Fruit fly (Drosophila melanogaster) whole organism, prepupa: Measurements from ENCODE around the gene D12.

ENCODE experiments used
- CG10631 ChIP-seq: fragments of 200-800 bp; sonication (Bioruptor generic); optimal IDR thresholded peaks from 2 replicates; lab custom pipeline; 2016; ENCODE audit warnings: missing biosample characterization, missing genetic modification characterization
- CG11294 ChIP-seq: fragments of 200-800 bp; sonication (Bioruptor generic); IDR thresholded peaks from 2 replicates; pipeline ENCODE4 v1.3.6; 2022; ENCODE audit warnings: missing biosample characterization, missing genetic modification characterization
- CG11762 ChIP-seq: fragments of 200-800 bp; sonication (Bioruptor generic); optimal IDR thresholded peaks from 3 replicates; lab custom pipeline; 2016; ENCODE audit warnings: missing biosample characterization, missing genetic modification characterization; ENCODE audit not compliant: insufficient read depth
- CG11902 ChIP-seq: fragments of 200-800 bp; sonication (Bioruptor generic); optimal IDR thresholded peaks from 3 replicates; lab custom pipeline; 2016; ENCODE audit warnings: missing biosample characterization, missing genetic modification characterization
- CG3032 ChIP-seq: fragments of 200-800 bp; optimal IDR thresholded peaks from 2 replicates; lab custom pipeline; 2019; ENCODE audit warnings: missing biosample characterization, mild to moderate bottlenecking, missing genetic modification characterization, moderate library complexity
- CG34406 ChIP-seq: fragments of 200-800 bp; sonication (Bioruptor generic); optimal IDR thresholded peaks from 3 replicates; lab custom pipeline; 2016; ENCODE audit warnings: missing biosample characterization, missing genetic modification characterization
- CG6163 ChIP-seq: fragments of 200-800 bp; sonication (Bioruptor generic); IDR thresholded peaks from 3 replicates; pipeline ENCODE4 v1.3.6; 2022; ENCODE audit warnings: missing biosample characterization, missing genetic modification characterization
- CG6276 ChIP-seq: fragments of 200-800 bp; sonication (Bioruptor generic); optimal IDR thresholded peaks from 2 replicates; lab custom pipeline; 2017; ENCODE audit warnings: missing biosample characterization, mild to moderate bottlenecking, missing genetic modification characterization
- CG6792 ChIP-seq: fragments of 200-800 bp; sonication (Bioruptor generic); optimal IDR thresholded peaks from 3 replicates; lab custom pipeline; 2016; ENCODE audit warnings: missing biosample characterization, missing genetic modification characterization
- CG6808 ChIP-seq: fragments of 200-800 bp; sonication (Bioruptor generic); optimal IDR thresholded peaks from 3 replicates; lab custom pipeline; 2017; ENCODE audit warnings: missing biosample characterization, missing genetic modification characterization, mild to moderate bottlenecking, moderate library complexity, missing genetic modification reagents
- CG6854 ChIP-seq: fragments of 200-800 bp; sonication (Bioruptor generic); optimal IDR thresholded peaks from 2 replicates; lab custom pipeline; 2017; ENCODE audit warnings: missing biosample characterization, mild to moderate bottlenecking, missing genetic modification characterization
- Eip78C ChIP-seq: fragments of 200-800 bp; sonication (Bioruptor generic); peaks from one replicate; lab custom pipeline; 2016; ENCODE audit warnings: missing biosample characterization, missing genetic modification characterization
- Eip93F ChIP-seq: fragments of 200-800 bp; sonication (Bioruptor generic); optimal IDR thresholded peaks from 2 replicates; lab custom pipeline; 2016; ENCODE audit warnings: missing biosample characterization, mild to moderate bottlenecking, missing genetic modification characterization
- Ets21C ChIP-seq: fragments of 200-800 bp; sonication (Bioruptor generic); optimal IDR thresholded peaks from 3 replicates; lab custom pipeline; 2016; ENCODE audit warnings: missing biosample characterization, missing genetic modification characterization
- Ets96B ChIP-seq: fragments of 200-800 bp; optimal IDR thresholded peaks from 2 replicates; lab custom pipeline; 2019; ENCODE audit warnings: missing biosample characterization, mild to moderate bottlenecking, missing genetic modification characterization, moderate library complexity
- Gug ChIP-seq: fragments of 200-800 bp; sonication (Bioruptor generic); IDR thresholded peaks from 2 replicates; pipeline ENCODE4 v1.3.6; 2022; ENCODE audit warnings: missing biosample characterization, missing genetic modification characterization
- Lpt ChIP-seq: fragments of 200-800 bp; sonication (Bioruptor generic); optimal IDR thresholded peaks from 3 replicates; lab custom pipeline; 2016; ENCODE audit warnings: missing biosample characterization, missing genetic modification characterization
- Met ChIP-seq: fragments of 200-800 bp; sonication (Bioruptor generic); optimal IDR thresholded peaks from 3 replicates; lab custom pipeline; 2016; ENCODE audit warnings: missing biosample characterization, missing genetic modification characterization
- OdsH ChIP-seq: fragments of 200-800 bp; sonication (Bioruptor generic); optimal IDR thresholded peaks from 3 replicates; lab custom pipeline; 2016; ENCODE audit warnings: missing biosample characterization, missing genetic modification characterization
- Sox102F ChIP-seq: fragments of 200-800 bp; sonication (Bioruptor generic); optimal IDR thresholded peaks from 2 replicates; lab custom pipeline; 2016; ENCODE audit warnings: missing biosample characterization, mild to moderate bottlenecking, missing genetic modification characterization
- Sox15 ChIP-seq: fragments of 200-800 bp; sonication (Bioruptor generic); optimal IDR thresholded peaks from 3 replicates; lab custom pipeline; 2016; ENCODE audit warnings: missing biosample characterization, missing genetic modification characterization
- acj6 ChIP-seq: fragments of 200-800 bp; sonication (Bioruptor generic); optimal IDR thresholded peaks from 3 replicates; lab custom pipeline; 2016; ENCODE audit warnings: missing biosample characterization, missing genetic modification characterization
- dac ChIP-seq: fragments of 200-800 bp; sonication (Bioruptor generic); optimal IDR thresholded peaks from 2 replicates; lab custom pipeline; 2017; ENCODE audit warnings: missing biosample characterization, mild to moderate bottlenecking, missing genetic modification characterization
- dsx ChIP-seq: fragments of 200-800 bp; optimal IDR thresholded peaks from 3 replicates; lab custom pipeline; 2019; ENCODE audit warnings: missing biosample characterization, mild to moderate bottlenecking, missing genetic modification characterization, moderate library complexity; ENCODE audit not compliant: poor library complexity, severe bottlenecking
- eg ChIP-seq: fragments of 200-800 bp; sonication (Bioruptor generic); IDR thresholded peaks from 3 replicates; pipeline ENCODE4 v1.3.6; 2022; ENCODE audit warnings: missing biosample characterization, missing genetic modification characterization
- esn ChIP-seq: fragments of 200-800 bp; sonication (Bioruptor generic); optimal IDR thresholded peaks from 2 replicates; lab custom pipeline; 2016; ENCODE audit warnings: missing biosample characterization, mild to moderate bottlenecking, missing genetic modification characterization, moderate library complexity
- fd59A ChIP-seq: fragments of 200-800 bp; sonication (Bioruptor generic); optimal IDR thresholded peaks from 2 replicates; lab custom pipeline; 2017; ENCODE audit warnings: missing biosample characterization, mild to moderate bottlenecking, missing genetic modification characterization, missing genetic modification reagents
- fkh ChIP-seq: fragments of 200-800 bp; sonication (Bioruptor generic); optimal IDR thresholded peaks from 3 replicates; lab custom pipeline; 2017; ENCODE audit warnings: missing biosample characterization, mild to moderate bottlenecking, missing genetic modification characterization, moderate library complexity
- ss ChIP-seq, 2 experiments: fragments of 200-800 bp; sonication (Bioruptor generic); optimal IDR thresholded peaks; 2 replicates in 1 of 2; 3 replicates in 1 of 2; lab custom pipeline; 2017 to 2018; ENCODE audit warnings: mild to moderate bottlenecking in 2 of 2, missing biosample characterization in 2 of 2, missing genetic modification characterization in 2 of 2, moderate library complexity in 1 of 2
- svp ChIP-seq: fragments of 200-800 bp; sonication (Bioruptor generic); peaks from one replicate; lab custom pipeline; 2016; ENCODE audit warnings: missing biosample characterization, missing genetic modification characterization
- topi ChIP-seq: fragments of 200-800 bp; sonication (Bioruptor generic); optimal IDR thresholded peaks from 3 replicates; lab custom pipeline; 2016; ENCODE audit warnings: missing biosample characterization, missing genetic modification characterization

D12 gene

DNA sequence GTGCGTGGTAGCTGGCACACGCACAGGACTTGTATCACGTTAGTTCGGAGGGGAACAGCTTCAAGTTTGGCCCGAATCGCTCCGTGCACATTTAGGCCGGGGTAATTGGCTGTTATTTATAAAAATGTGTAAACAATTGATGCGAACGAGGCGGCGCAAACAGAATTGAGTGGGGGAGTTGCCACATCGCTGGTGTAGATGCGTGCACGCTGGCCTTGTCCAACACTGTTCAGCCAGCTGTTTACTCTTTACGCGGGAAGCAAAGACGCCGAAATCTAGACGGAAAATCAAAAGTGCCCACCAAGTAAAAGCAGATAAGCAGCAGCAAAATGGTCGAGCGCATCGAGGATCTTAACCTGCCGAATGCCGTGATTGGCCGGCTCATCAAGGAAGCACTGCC, at the start of gene D12, which contains the start of gene Chrac-14:
Gene D12, minus strand, starts transcription at position 190 of the 400 bp plus-strand sequence.
Gene Chrac-14, plus strand, starts transcription at position 230 of the 400 bp plus-strand sequence.
- TF ChIP-seq Sox15 (GFP tag; lab: Kevin White, UChicago) (no peak), Sox102F (GFP tag; lab: Kevin White, UChicago) (no peak), eg (no peak), CG6276 (no peak), CG11762 (GFP tag; lab: Kevin White, UChicago) (no peak), acj6 (no peak), CG34406 (GFP tag; lab: Kevin White, UChicago) (no peak), Eip78C (no peak), CG6163 (0 out of 3 replicates have a peak, but pooled peaks have one; percentile 27), fkh (GFP tag; lab: Kevin White, UChicago) (peak; percentile 88), esn (GFP tag; lab: Kevin White, UChicago) (peak; percentile 25), CG3032 (no peak), CG11902 (GFP tag; lab: Kevin White, UChicago) (no peak), Met (GFP tag; lab: Kevin White, UChicago) (no peak), CG6792 (no peak), dsx (GFP tag; lab: Kevin White, UChicago) (no peak), ss (GFP tag; optimal IDR thresholded peaks at IDR 0.05; lab: Kevin White, UChicago) (no peak), dac (GFP tag; lab: Kevin White, UChicago) (no peak), Gug (GFP tag; lab: Robert Waterston, UW) (no peak), Eip93F (no peak), Ets96B (no peak)

DNA sequence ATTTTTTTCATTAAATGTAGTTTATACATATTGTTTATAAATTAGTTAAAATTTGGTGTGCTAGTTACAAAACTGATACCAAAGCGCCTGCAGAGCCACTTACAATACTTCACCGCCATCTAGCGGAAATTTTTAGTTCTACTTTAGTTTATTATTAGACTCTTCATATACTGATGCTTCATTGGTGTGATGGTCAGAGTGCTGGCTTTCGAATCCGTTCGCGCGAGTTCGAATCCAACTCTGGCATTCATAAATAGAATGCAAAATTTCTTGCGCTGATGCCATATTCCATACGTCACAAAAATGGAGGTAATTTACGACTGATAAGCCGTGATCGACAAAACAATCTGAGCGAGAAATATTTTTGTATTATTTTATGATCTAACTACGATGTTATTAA, 48.4 kb upstream of the D12 start:
- no peak for TF ChIP-seq fd59A (GFP tag; lab: Kevin White, UChicago)
- TF ChIP-seq Ets96B = no peak
- peak; percentile 65 for TF ChIP-seq Eip78C
- no peak for TF ChIP-seq acj6
- no peak for TF ChIP-seq CG11902 (GFP tag; lab: Kevin White, UChicago)
- TF ChIP-seq CG6854 = peak; percentile 7
- TF ChIP-seq dac (GFP tag; lab: Kevin White, UChicago) = no peak
- peak; percentile 71 for TF ChIP-seq svp

DNA sequence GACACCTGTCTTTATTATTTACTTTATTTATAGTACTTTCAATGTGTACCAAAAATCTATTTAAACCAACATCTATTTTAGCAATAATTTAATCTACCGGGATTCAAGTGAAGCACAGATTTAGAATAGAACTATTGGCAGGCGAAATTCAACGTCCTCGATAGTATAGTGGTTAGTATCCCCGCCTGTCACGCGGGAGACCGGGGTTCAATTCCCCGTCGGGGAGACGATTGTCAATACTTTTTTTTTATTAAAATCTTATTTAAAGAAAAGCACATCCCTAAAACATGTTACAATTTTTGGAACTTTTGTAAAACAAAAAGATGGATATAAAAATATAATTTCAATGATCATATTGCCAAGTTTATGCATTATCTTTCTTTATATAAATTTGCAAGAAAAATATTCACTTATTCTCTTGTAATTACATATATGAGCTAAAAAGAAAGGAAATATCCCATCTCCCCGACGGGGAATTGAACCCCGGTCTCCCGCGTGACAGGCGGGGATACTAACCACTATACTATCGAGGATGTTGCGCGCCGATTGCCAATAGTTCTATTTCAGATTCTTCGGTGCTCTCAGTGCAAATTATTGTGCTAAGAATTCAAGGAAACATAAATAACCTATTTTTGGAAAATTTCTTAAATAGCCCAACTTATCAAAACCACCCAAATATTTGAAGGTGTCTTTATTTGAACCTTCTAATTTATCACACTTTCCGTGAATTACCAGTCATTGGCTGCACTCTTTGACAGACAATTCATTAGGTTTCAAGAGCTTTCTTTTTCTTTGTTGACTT, 44.7 kb upstream of the D12 start, which contains the start of gene CG43796:
Gene CG43796, plus strand, starts transcription at position 752 of the 802 bp plus-strand sequence.
- TF ChIP-seq Eip78C (peak; percentile 50), svp (peak; percentile 28), Lpt (GFP tag; lab: Kevin White, UChicago) (no peak), topi (GFP tag; lab: Kevin White, UChicago) (no peak), fkh (GFP tag; lab: Kevin White, UChicago) (no peak), CG11294 (GFP tag; lab: Robert Waterston, UW) (no peak), Sox102F (GFP tag; lab: Kevin White, UChicago) (no peak)

DNA sequence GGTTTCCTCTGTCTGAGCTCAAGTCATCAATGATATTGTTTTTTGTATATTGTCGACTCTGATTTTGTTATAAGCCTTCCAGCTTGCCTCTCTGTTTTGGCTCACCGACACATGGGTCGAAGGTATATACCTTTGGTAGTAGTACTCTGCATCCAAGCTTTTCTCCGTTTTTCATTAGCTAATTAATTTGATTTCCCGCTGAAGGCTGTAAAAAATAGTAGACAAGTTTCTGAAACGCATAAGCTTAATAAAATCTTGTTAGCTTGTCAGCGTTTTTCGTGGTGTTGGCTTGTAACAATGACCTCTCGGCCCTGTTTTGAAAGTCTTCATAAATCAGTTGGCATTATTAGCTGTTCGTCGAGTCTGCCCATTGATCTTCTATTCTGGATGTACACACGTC, 43.7 kb upstream of the D12 start:
- TF ChIP-seq CG6808 (GFP tag; lab: Kevin White, UChicago) = no peak
- TF ChIP-seq OdsH (GFP tag; lab: Kevin White, UChicago) = no peak
- TF ChIP-seq Ets21C (GFP tag; lab: Kevin White, UChicago) = no peak
- no peak for TF ChIP-seq CG6276
- no peak for TF ChIP-seq CG10631 (GFP tag; lab: Kevin White, UChicago)
